Fruit fly (Drosophila melanogaster): ENCODE measurements around the gene CG31465.

CG31465 gene

dm6 chr3R:21848987-21849442 lies 31.6 kb upstream of the CG31465 start (continued):
- peak; percentile 76 to 78 for TF ChIP-seq Pdp1 (GFP tag; optimal IDR thresholded peaks at IDR 0.05)
- peak; percentile 80 for TF ChIP-seq CG4820 (GFP tag; optimal IDR thresholded peaks at IDR 0.05)
- TF ChIP-seq Lpt (GFP tag; optimal IDR thresholded peaks at IDR 0.05), result no peak
- 0 out of 2 replicates have a peak, but pooled peaks have one; percentile 7 for TF ChIP-seq CG9932 (GFP tag; IDR thresholded peaks at IDR 0.05)
- peak; percentile 1 for TF ChIP-seq zfh2 (GFP tag; optimal IDR thresholded peaks at IDR 0.05)
- TF ChIP-seq ab (GFP tag; optimal IDR thresholded peaks at IDR 0.05), result peak; percentile 7
- TF ChIP-seq nmo (GFP tag; optimal IDR thresholded peaks at IDR 0.05), result peak; percentile 87
- TF ChIP-seq CG17359 (tag; optimal IDR thresholded peaks at IDR 0.05), result peak; percentile 67
- TF ChIP-seq Ets65A (GFP tag), result peak; percentile 92
- peak; percentile 32; the same call in 1 of the 2 replicates for TF ChIP-seq CG17328 (GFP tag; IDR thresholded peaks at IDR 0.05)
- TF ChIP-seq CG8944 (GFP tag; optimal IDR thresholded peaks at IDR 0.05), result peak; percentile 23
- no peak for TF ChIP-seq danr (GFP tag; IDR thresholded peaks at IDR 0.05)
- TF ChIP-seq Xbp1 (GFP tag; optimal IDR thresholded peaks at IDR 0.05), result peak; percentile 67
- TF ChIP-seq B-H1 (GFP tag; IDR thresholded peaks at IDR 0.05), result no peak
- peak; percentile 44; the same call in 2 of the 3 replicates for TF ChIP-seq CG34422 (GFP tag; IDR thresholded peaks at IDR 0.05)
- peak; percentile 38; the same call in 1 of the 2 replicates for TF ChIP-seq ranshi (GFP tag; IDR thresholded peaks at IDR 0.05)
- peak; percentile 75 for TF ChIP-seq az2 (GFP tag; optimal IDR thresholded peaks at IDR 0.05)
- peak; percentile 45 for TF ChIP-seq ind (GFP tag; optimal IDR thresholded peaks at IDR 0.05)
- 0 out of 2 replicates have a peak, but pooled peaks have one; percentile 37 for TF ChIP-seq H2.0 (GFP tag; IDR thresholded peaks at IDR 0.05)
- TF ChIP-seq emc (GFP tag; optimal IDR thresholded peaks at IDR 0.05), result no peak
- peak; percentile 0 for TF ChIP-seq CG10431 (GFP tag; optimal IDR thresholded peaks at IDR 0.05)
- peak; percentile 97 for TF ChIP-seq sens (GFP tag)
- no peak for TF ChIP-seq CG31388 (GFP tag; optimal IDR thresholded peaks at IDR 0.05)
- peak; percentile 78 for TF ChIP-seq org-1 (GFP tag; optimal IDR thresholded peaks at IDR 0.05)
- TF ChIP-seq seq (GFP tag; IDR thresholded peaks at IDR 0.05), result 0 out of 2 replicates have a peak, but pooled peaks have one; percentile 38
- TF ChIP-seq CG33213 (GFP tag; optimal IDR thresholded peaks at IDR 0.05), result peak; percentile 55
- TF ChIP-seq CG2875 (GFP tag; optimal IDR thresholded peaks at IDR 0.05), result peak; percentile 59
- no peak for TF ChIP-seq gce (GFP tag; IDR thresholded peaks at IDR 0.05)
- TF ChIP-seq CG10543 (GFP tag; optimal IDR thresholded peaks at IDR 0.05), result no peak
- TF ChIP-seq CG13296 (GFP tag; optimal IDR thresholded peaks at IDR 0.05), result peak; percentile 44
- peak; percentile 75 for TF ChIP-seq CoRest (tag; optimal IDR thresholded peaks at IDR 0.05)
- TF ChIP-seq D (optimal IDR thresholded peaks at IDR 0.05), result no peak
- peak; percentile 77 for TF ChIP-seq D (GFP tag; optimal IDR thresholded peaks at IDR 0.05)
- TF ChIP-seq CG8924 (tag; optimal IDR thresholded peaks at IDR 0.05), result peak; percentile 84
- TF ChIP-seq C15 (GFP tag; IDR thresholded peaks at IDR 0.05), result no peak
- no peak for TF ChIP-seq abd-A (tag; optimal IDR thresholded peaks at IDR 0.05)
- peak; percentile 77 for TF ChIP-seq CG10267 (tag; optimal IDR thresholded peaks at IDR 0.05)
- TF ChIP-seq Drgx (GFP tag; IDR thresholded peaks at IDR 0.05), result peak; percentile 89
- TF ChIP-seq amos (GFP tag; IDR thresholded peaks at IDR 0.05; ENCODE audit: partially characterized antibody), result no peak
- peak; percentile 41 for TF ChIP-seq caup (GFP tag; optimal IDR thresholded peaks at IDR 0.05; ENCODE audit: severe bottlenecking)
- TF ChIP-seq CG8281 (tag; optimal IDR thresholded peaks at IDR 0.05), result peak; percentile 40
- TF ChIP-seq CG10979 (tag; optimal IDR thresholded peaks at IDR 0.05), result peak; percentile 84
- TF ChIP-seq Xrp1 (GFP tag; IDR thresholded peaks at IDR 0.05), result peak; percentile 71
- peak; percentile 1 for TF ChIP-seq CG14965 (GFP tag; optimal IDR thresholded peaks at IDR 0.05; ENCODE audit: borderline replicate concordance)
- TF ChIP-seq CG13624 (GFP tag; optimal IDR thresholded peaks at IDR 0.05), result no peak
- TF ChIP-seq Aef1 (GFP tag; IDR thresholded peaks at IDR 0.05), result no peak
- TF ChIP-seq E2f2 (GFP tag; IDR thresholded peaks at IDR 0.05), result no peak
- TF ChIP-seq CG10366 (GFP tag; IDR thresholded peaks at IDR 0.05), result peak; percentile 24; the same call in 1 of the 2 replicates
- TF ChIP-seq MTF-1 (GFP tag; optimal IDR thresholded peaks at IDR 0.05; ENCODE audit: borderline replicate concordance), result peak; percentile 58
- peak; percentile 9 for TF ChIP-seq CG6683 (GFP tag; optimal IDR thresholded peaks at IDR 0.05)
- peak; percentile 43 for TF ChIP-seq Nf-YC (tag; optimal IDR thresholded peaks at IDR 0.05)
